Fruit fly (Drosophila melanogaster) whole organism, larva: ENCODE data around the gene CG3164.
A peak's percentile ranks its signal among the peaks of the same experiment; 100 is the strongest.

Experiments
- noc ChIP-seq: fragments of 200-800 bp; sonication (Bioruptor generic); optimal IDR thresholded peaks from 3 replicates; lab custom pipeline; 2019; ENCODE audit warnings: missing biosample characterization, mild to moderate bottlenecking, missing genetic modification characterization, moderate library complexity

Gene CG3164

dm6 chr2L:72752-73435 is 57.7 kb downstream of the CG3164 start:
- peak; percentile 9 for TF ChIP-seq noc
